In the genomic region with DNA sequence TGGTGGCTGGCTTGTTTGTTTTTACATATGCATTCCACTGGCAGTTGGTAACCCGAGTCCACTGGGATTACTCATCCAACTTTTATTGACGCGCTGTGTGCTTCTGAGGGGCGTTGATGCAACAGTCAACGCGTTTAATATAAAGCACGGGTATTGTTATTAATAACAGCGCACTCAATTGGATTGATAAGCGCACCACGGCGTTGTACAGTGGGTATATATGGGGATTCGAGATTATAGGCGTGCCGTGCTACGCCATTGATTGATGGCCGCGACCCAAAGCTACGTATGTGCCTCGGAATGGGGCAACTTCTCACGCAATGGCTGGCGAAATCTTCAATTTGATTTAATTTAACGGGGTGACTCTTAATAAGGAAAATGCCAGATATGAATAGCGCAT, we compare ENCODE assay signal across 1 fruit fly cellular context.
TF ChIP-seq lines count a peak whose summit lies in the region.

No protein-coding gene starts in this region.

TF ChIP-seq in whole organism, embryonic, 481 proteins besides CTCF, POLR2A, EP300 and RAD21 (continued from another document):
- TF ChIP-seq CG8359 (GFP tag; optimal IDR thresholded peaks at IDR 0.05; lab: Kevin White, UChicago; ENCODE audit: borderline replicate concordance) (no peak), CG12659 (GFP tag; optimal IDR thresholded peaks at IDR 0.05; lab: Kevin White, UChicago) (no peak), hkb (optimal IDR thresholded peaks at IDR 0.05; lab: Kevin White, UChicago) (no peak), hkb (GFP tag; IDR thresholded peaks at IDR 0.05; lab: Robert Waterston, UW) (0 out of 2 replicates have a peak, but pooled peaks have one; percentile 23), CG8290 (GFP tag; optimal IDR thresholded peaks at IDR 0.05; lab: Kevin White, UChicago) (no peak), CG8290 (tag; optimal IDR thresholded peaks at IDR 0.05; lab: Kevin White, UChicago) (peak in 1 of 2 experiments; percentile 27), YL-1 (GFP tag; optimal IDR thresholded peaks at IDR 0.05; lab: Kevin White, UChicago) (peak; percentile 1), jumu (GFP tag; optimal IDR thresholded peaks at IDR 0.05; lab: Kevin White, UChicago) (no peak), gcm (GFP tag; optimal IDR thresholded peaks at IDR 0.05; lab: Kevin White, UChicago) (peak; percentile 12), nom (GFP tag; optimal IDR thresholded peaks at IDR 0.05; lab: Kevin White, UChicago) (peak; percentile 24), gsb (GFP tag; IDR thresholded peaks at IDR 0.05; lab: Robert Waterston, UW) (0 out of 2 replicates have a peak, but pooled peaks have one; percentile 22), grau (tag; optimal IDR thresholded peaks at IDR 0.05; lab: Kevin White, UChicago) (peak; percentile 7), pfk (GFP tag; optimal IDR thresholded peaks at IDR 0.05; lab: Kevin White, UChicago) (no peak), vvl (GFP tag; IDR thresholded peaks at IDR 0.05; lab: Robert Waterston, UW) (peak; percentile 25; the same call in 1 of the 2 replicates)
